Worm (Caenorhabditis elegans) whole organism, dauer: ENCODE data around the gene swt-6.

Experiments used
- unc-62 ChIP-seq: sonication (generic microtip); optimal IDR thresholded peaks from 2 replicates; lab custom pipeline; 2017; ENCODE audit warnings: missing biosample characterization, missing genetic modification reagents, missing genetic modification characterization

swt-6 gene

DNA sequence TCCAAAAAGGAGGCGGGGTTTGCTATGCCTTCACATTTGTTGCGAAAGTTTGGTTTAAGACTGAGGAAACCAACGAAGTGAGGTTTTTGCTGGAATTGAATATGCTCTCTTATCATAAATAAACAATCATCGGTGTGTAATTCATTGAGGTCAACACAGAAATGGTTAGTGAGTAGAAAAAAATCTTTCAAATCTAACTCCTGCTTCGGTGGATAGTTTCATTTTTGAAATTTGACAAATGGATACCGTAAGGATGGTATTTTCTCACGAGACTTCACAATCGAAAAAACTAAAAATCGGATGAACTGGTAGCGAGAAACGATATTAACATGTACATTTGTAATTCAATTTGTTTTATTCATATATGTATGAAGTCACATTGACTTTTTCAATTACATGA lies 26.7 kb downstream of the swt-6 start, which contains the start of gene eol-1:
Gene eol-1 (minus strand): TSS at position 101 of the 400 bp plus-strand sequence.
- TF ChIP-seq unc-62 (GFP tag; lab: Kevin White, UChicago) = no peak

ce11 chrV:13981677-13982076 lies 27.5 kb downstream of the swt-6 start:
- no peak for TF ChIP-seq unc-62 (GFP tag; lab: Kevin White, UChicago)

ce11 chrV:13984828-13985227 lies 30.7 kb downstream of the swt-6 start, which contains the start of gene end-1:
TSS of gene end-1 (plus strand) at chrV:13985128.
- no peak for TF ChIP-seq unc-62 (GFP tag; lab: Kevin White, UChicago)

DNA sequence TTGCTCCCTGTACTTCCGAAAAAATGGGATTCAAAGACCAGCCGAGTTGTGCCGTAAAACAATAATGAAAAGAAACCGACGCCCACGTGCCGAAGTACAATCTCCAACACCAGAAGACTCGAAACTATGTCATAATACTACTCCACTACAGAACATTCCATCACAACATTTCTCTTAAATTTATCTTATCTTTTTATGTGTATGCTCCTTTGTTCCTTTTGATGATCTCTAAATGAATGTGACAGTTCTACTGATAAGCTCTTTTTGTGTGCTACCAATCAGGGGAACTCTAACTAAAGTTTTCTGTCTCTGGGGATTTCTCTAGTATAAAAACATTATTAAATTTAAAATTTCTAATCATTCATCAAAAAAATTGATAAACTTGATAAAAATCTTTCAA lies 32.7 kb downstream of the swt-6 start:
- no peak for TF ChIP-seq unc-62 (GFP tag; lab: Kevin White, UChicago)

DNA sequence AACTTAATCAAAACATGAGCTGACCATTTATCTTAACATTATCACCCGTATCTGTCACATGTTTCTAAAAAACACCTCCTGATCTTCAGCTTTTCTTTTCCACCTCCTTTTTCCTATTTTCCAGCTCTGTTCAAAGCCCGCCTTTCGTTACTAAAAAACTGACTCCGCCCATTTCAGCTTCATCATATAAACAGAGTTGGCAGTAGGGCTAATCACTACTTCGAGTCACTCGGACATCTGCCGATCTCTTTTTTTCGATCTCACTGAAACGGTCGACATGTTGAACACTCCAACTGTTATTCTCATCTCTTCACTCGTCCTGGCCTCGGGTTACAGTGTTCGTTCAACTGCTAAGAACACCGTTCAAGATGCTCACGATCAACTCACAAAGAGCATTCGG lies 38.3 kb downstream of the swt-6 start, which contains the start of gene droe-4:
Gene droe-4 (plus strand): TSS at position 172 of the 400 bp plus-strand sequence.
- TF ChIP-seq unc-62 (GFP tag; lab: Kevin White, UChicago) = no peak

DNA sequence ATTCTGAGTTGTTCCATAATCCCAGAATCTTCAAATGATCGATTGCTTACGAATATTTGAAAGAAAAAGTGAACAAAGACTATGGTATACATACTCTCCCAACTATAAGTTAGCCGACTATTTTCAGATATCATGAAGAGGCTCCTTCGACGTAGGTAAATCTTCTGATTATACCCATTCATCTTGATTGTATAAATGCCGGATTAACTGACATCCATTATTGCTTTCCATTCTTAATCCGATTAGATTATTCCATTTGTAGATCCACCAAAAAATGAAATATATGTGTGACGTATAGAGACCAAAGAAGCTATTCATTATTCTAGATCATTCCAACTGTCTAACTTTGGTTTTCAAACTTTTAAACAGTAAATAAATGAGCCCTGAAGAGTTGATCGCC lies 39.3 kb downstream of the swt-6 start:
- TF ChIP-seq unc-62 (GFP tag; lab: Kevin White, UChicago) = no peak

DNA sequence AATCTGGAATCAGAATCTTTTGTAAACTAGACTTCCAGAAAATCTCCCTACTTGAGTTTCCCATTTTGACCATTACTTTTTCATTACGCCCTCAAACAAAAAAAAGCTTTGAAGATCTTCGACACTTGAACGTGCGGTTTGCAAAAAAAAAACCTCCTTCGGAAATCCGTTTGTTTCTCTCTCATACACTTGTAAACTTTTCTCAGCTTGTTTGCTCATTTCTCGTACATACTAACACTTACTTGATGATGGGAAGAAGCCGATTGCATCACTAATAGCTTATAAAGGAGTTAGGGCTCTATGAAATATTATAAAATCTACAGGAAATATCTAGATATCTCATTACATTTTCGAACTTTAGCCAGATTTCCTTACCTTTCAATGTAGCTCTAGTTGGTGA lies 47.8 kb downstream of the swt-6 start:
- TF ChIP-seq unc-62 (GFP tag; lab: Kevin White, UChicago) = no peak

- TF ChIP-seq unc-62 (GFP tag; lab: Kevin White, UChicago) = no peak
Observed at ce11 chrV:14002402-14002801, 48.2 kb downstream of the swt-6 start.

- TF ChIP-seq unc-62 (GFP tag; lab: Kevin White, UChicago) = no peak
Observed at ce11 chrV:14003587-14004156, 49.5 kb downstream of the swt-6 start.

- TF ChIP-seq unc-62 (GFP tag; lab: Kevin White, UChicago) = no peak
Observed at ce11 chrV:14004342-14004741, 50.2 kb downstream of the swt-6 start.
